Fruit fly (Drosophila melanogaster) whole organism, wandering third instar larva: ENCODE data around the gene cav.
A peak's percentile ranks its signal among the peaks of the same experiment; 100 is the strongest.

Experiments
- Abd-B ChIP-seq: fragments of >200 bp; optimal IDR thresholded peaks from 2 replicates; lab custom pipeline; 2017; ENCODE audit warnings: missing biosample characterization, missing genetic modification characterization
- CG32264 ChIP-seq: fragments of 200-800 bp; sonication (Bioruptor generic); optimal IDR thresholded peaks from 2 replicates; lab custom pipeline; 2016; ENCODE audit warnings: missing biosample characterization, missing genetic modification characterization
- CG9705 ChIP-seq: fragments of 200-800 bp; sonication (Bioruptor generic); optimal IDR thresholded peaks from 2 replicates; lab custom pipeline; 2018; ENCODE audit warnings: missing biosample characterization, mild to moderate bottlenecking, missing genetic modification characterization
- CrebA ChIP-seq: fragments of 200-800 bp; sonication (Bioruptor generic); optimal IDR thresholded peaks from 2 replicates; lab custom pipeline; 2016; ENCODE audit warnings: missing biosample characterization, mild to moderate bottlenecking, missing genetic modification characterization, borderline replicate concordance
- Dfd ChIP-seq: fragments of >200 bp; optimal IDR thresholded peaks from 2 replicates; lab custom pipeline; 2017; ENCODE audit warnings: missing biosample characterization, missing genetic modification characterization
- Dif ChIP-seq: fragments of 200-275, 200-300 bp; sonication (Bioruptor generic); optimal IDR thresholded peaks from 2 replicates; lab custom pipeline; 2018; ENCODE audit warnings: missing biosample characterization, missing genetic modification characterization; ENCODE audit not compliant: partially characterized antibody
- GATAd ChIP-seq: sonication (Bioruptor generic); optimal IDR thresholded peaks from 2 replicates; lab custom pipeline; 2016; ENCODE audit warnings: missing biosample characterization, missing genetic modification characterization
- HLH106 ChIP-seq: fragments of 200-800 bp; optimal IDR thresholded peaks from 3 replicates; lab custom pipeline; 2019; ENCODE audit warnings: missing biosample characterization, mild to moderate bottlenecking, missing genetic modification characterization, moderate library complexity
- Hnf4 ChIP-seq: fragments of 200-800 bp; sonication (Bioruptor generic); optimal IDR thresholded peaks from 2 replicates; lab custom pipeline; 2016; ENCODE audit warnings: missing biosample characterization, mild to moderate bottlenecking, missing genetic modification characterization
- Hr78 ChIP-seq: fragments of >200 bp; optimal IDR thresholded peaks from 2 replicates; lab custom pipeline; 2017; ENCODE audit warnings: missing biosample characterization, missing genetic modification characterization
- Hr83 ChIP-seq: fragments of 200-300 bp; sonication (Bioruptor generic); optimal IDR thresholded peaks from 2 replicates; lab custom pipeline; 2016; ENCODE audit warnings: missing biosample characterization, mild to moderate bottlenecking, missing genetic modification characterization, moderate library complexity; ENCODE audit not compliant: poor library complexity, severe bottlenecking
- Jra ChIP-seq: sonication (Bioruptor generic); optimal IDR thresholded peaks from 2 replicates; lab custom pipeline; 2016; ENCODE audit warnings: missing biosample characterization, missing genetic modification characterization
- Mio ChIP-seq: sonication (Bioruptor generic); optimal IDR thresholded peaks from 2 replicates; lab custom pipeline; 2016; ENCODE audit warnings: missing biosample characterization, missing genetic modification characterization
- Myc ChIP-seq: fragments of >200 bp; optimal IDR thresholded peaks from 2 replicates; lab custom pipeline; 2017
- N ChIP-seq: fragments of >200 bp; optimal IDR thresholded peaks from 2 replicates; lab custom pipeline; 2018; ENCODE audit warnings: missing biosample characterization, missing external identifiers, missing genetic modification characterization
- OdsH ChIP-seq: fragments of 200-800 bp; sonication (Bioruptor generic); optimal IDR thresholded peaks from 2 replicates; lab custom pipeline; 2016; ENCODE audit warnings: missing biosample characterization, mild to moderate bottlenecking, missing genetic modification characterization
- Rel ChIP-seq, 2 experiments: fragments of 200-800 bp; sonication (Bioruptor generic) in 1 of 2; optimal IDR thresholded peaks; 2 replicates in 1 of 2; 3 replicates in 1 of 2; lab custom pipeline; 2016 to 2019; ENCODE audit warnings: mild to moderate bottlenecking in 2 of 2, missing biosample characterization in 2 of 2, missing genetic modification characterization in 2 of 2, moderate library complexity in 1 of 2
- Sp1 ChIP-seq: fragments of 200-800 bp; sonication (Bioruptor generic); optimal IDR thresholded peaks from 3 replicates; lab custom pipeline; 2019; ENCODE audit warnings: missing biosample characterization, mild to moderate bottlenecking, missing genetic modification characterization, moderate library complexity
- Vsx2 ChIP-seq: fragments of 200-300, 225-300 bp; sonication (Bioruptor generic); optimal IDR thresholded peaks from 2 replicates; lab custom pipeline; 2018; ENCODE audit warnings: missing biosample characterization, missing genetic modification characterization; ENCODE audit not compliant: partially characterized antibody
- br ChIP-seq: fragments of 200-800 bp; sonication (Bioruptor generic); optimal IDR thresholded peaks from 2 replicates; lab custom pipeline; 2016; ENCODE audit warnings: missing biosample characterization, missing genetic modification characterization
- brk ChIP-seq: fragments of 200-800 bp; sonication (Bioruptor generic); optimal IDR thresholded peaks from 2 replicates; lab custom pipeline; 2016; ENCODE audit warnings: missing biosample characterization, mild to moderate bottlenecking, missing genetic modification characterization
- dl ChIP-seq, 2 experiments: fragments of 175-275, 200-275 bp in 1 of 2; fragments of 200-275 bp in 1 of 2; sonication (Bioruptor generic); optimal IDR thresholded peaks; lab custom pipeline; 2018; ENCODE audit warnings: mild to moderate bottlenecking in 2 of 2, missing biosample characterization in 2 of 2, missing genetic modification characterization in 2 of 2, moderate library complexity in 2 of 2; ENCODE audit not compliant: partially characterized antibody in 2 of 2, insufficient read depth in 1 of 2
- dmrt93B ChIP-seq: fragments of 200-800 bp; sonication (Bioruptor generic); optimal IDR thresholded peaks from 2 replicates; lab custom pipeline; 2018; ENCODE audit warnings: missing biosample characterization, mild to moderate bottlenecking, missing genetic modification characterization
- dsf ChIP-seq: sonication (Bioruptor generic); optimal IDR thresholded peaks from 2 replicates; lab custom pipeline; 2016; ENCODE audit warnings: missing biosample characterization, missing genetic modification characterization, borderline replicate concordance
- ey ChIP-seq: fragments of 200-800 bp; sonication (Bioruptor generic); optimal IDR thresholded peaks from 2 replicates; lab custom pipeline; 2016; ENCODE audit warnings: missing biosample characterization, missing genetic modification characterization
- foxo ChIP-seq, 2 experiments: fragments of 200-800 bp; sonication (Bioruptor generic); optimal IDR thresholded peaks; 2 replicates in 1 of 2; 3 replicates in 1 of 2; lab custom pipeline; 2016 to 2017; ENCODE audit warnings: missing biosample characterization in 2 of 2, missing genetic modification characterization in 2 of 2
- fru ChIP-seq: fragments of 200-800 bp; sonication (Bioruptor generic); optimal IDR thresholded peaks from 3 replicates; lab custom pipeline; 2016; ENCODE audit warnings: missing biosample characterization, mild to moderate bottlenecking, missing genetic modification characterization
- h ChIP-seq: fragments of 200-800 bp; sonication (Bioruptor generic); optimal IDR thresholded peaks from 3 replicates; lab custom pipeline; 2016; ENCODE audit warnings: missing biosample characterization, mild to moderate bottlenecking, missing genetic modification characterization
- jim ChIP-seq: fragments of 175-275, 200-325 bp; sonication (Bioruptor generic); optimal IDR thresholded peaks from 2 replicates; lab custom pipeline; 2016; ENCODE audit warnings: missing biosample characterization, mild to moderate bottlenecking, missing genetic modification characterization
- lola ChIP-seq: fragments of >200 bp; optimal IDR thresholded peaks from 2 replicates; lab custom pipeline; 2017; ENCODE audit warnings: missing biosample characterization, missing genetic modification characterization
- pan ChIP-seq: fragments of >200 bp; optimal IDR thresholded peaks from 2 replicates; lab custom pipeline; 2017
- psq ChIP-seq: fragments of 200-800 bp; sonication (Bioruptor generic); optimal IDR thresholded peaks from 3 replicates; lab custom pipeline; 2017; ENCODE audit warnings: missing biosample characterization, mild to moderate bottlenecking, missing genetic modification characterization, moderate library complexity
- rgr ChIP-seq: fragments of 200-800 bp; sonication (Bioruptor generic); optimal IDR thresholded peaks from 3 replicates; lab custom pipeline; 2016; ENCODE audit warnings: missing biosample characterization, mild to moderate bottlenecking, missing genetic modification characterization
- sage ChIP-seq: fragments of 200-800 bp; sonication (Bioruptor generic); optimal IDR thresholded peaks from 2 replicates; lab custom pipeline; 2016; ENCODE audit warnings: missing biosample characterization, mild to moderate bottlenecking, missing genetic modification characterization
- sv ChIP-seq: fragments of 200-800 bp; sonication (Bioruptor generic); optimal IDR thresholded peaks from 3 replicates; lab custom pipeline; 2016; ENCODE audit warnings: missing biosample characterization, missing genetic modification characterization
- tai ChIP-seq: sonication (Bioruptor generic); optimal IDR thresholded peaks from 2 replicates; lab custom pipeline; 2016; ENCODE audit warnings: missing biosample characterization, missing genetic modification characterization
- usp ChIP-seq: fragments of >200 bp; optimal IDR thresholded peaks from 2 replicates; lab custom pipeline; 2017; ENCODE audit warnings: missing biosample characterization, missing genetic modification characterization
- woc ChIP-seq: sonication (Bioruptor generic); optimal IDR thresholded peaks from 2 replicates; lab custom pipeline; 2016; ENCODE audit warnings: missing biosample characterization, mild to moderate bottlenecking, missing genetic modification characterization

Gene cav

dm6 chr3R:24230423-24231205 lies 9.7 kb downstream of the cav start, which contains the start of gene mask:
Gene mask (plus strand): TSS chr3R:24230562.
- TF ChIP-seq Mio (GFP tag; lab: Kevin White, UChicago) = peak; percentile 23
- TF ChIP-seq psq (GFP tag; lab: Kevin White, UChicago) = no peak
- TF ChIP-seq tai = no peak
- peak; percentile 69 for TF ChIP-seq sv
- peak; percentile 83 for TF ChIP-seq Sp1 (GFP tag; lab: Kevin White, UChicago)
- TF ChIP-seq CG32264 = peak; percentile 32
- no peak for TF ChIP-seq brk
- peak; percentile 59 for TF ChIP-seq Hnf4 (GFP tag; lab: Kevin White, UChicago)
- TF ChIP-seq Hr83 (GFP tag; lab: Kevin White, UChicago) = peak; percentile 96
- TF ChIP-seq pan = no peak
- TF ChIP-seq Dif (GFP tag; lab: Kevin White, UChicago) = peak; percentile 8
- TF ChIP-seq foxo (GFP tag; optimal IDR thresholded peaks at IDR 0.05; lab: Kevin White, UChicago) = peak; percentile 47 to 61
- no peak for TF ChIP-seq usp (GFP tag; lab: Kevin White, UChicago)
- peak; percentile 72 for TF ChIP-seq OdsH (GFP tag; lab: Kevin White, UChicago)
- TF ChIP-seq lola (GFP tag; lab: Kevin White, UChicago) = no peak
- TF ChIP-seq CrebA (GFP tag; lab: Kevin White, UChicago) = no peak
- TF ChIP-seq dmrt93B (GFP tag; lab: Kevin White, UChicago) = peak; percentile 90
- TF ChIP-seq N = no peak
- TF ChIP-seq ey = peak; percentile 50
- TF ChIP-seq Dfd (GFP tag; lab: Kevin White, UChicago) = no peak
- TF ChIP-seq dsf (GFP tag; lab: Kevin White, UChicago) = peak; percentile 12
- peak; percentile 31 for TF ChIP-seq woc
- no peak for TF ChIP-seq Vsx2 (GFP tag; lab: Kevin White, UChicago)
- TF ChIP-seq br (GFP tag; lab: Kevin White, UChicago) = peak; percentile 77
- TF ChIP-seq CG9705 = peak; percentile 88
- peak; percentile 77 for TF ChIP-seq h (GFP tag; lab: Kevin White, UChicago)
- peak; percentile 73 for TF ChIP-seq Jra (GFP tag; lab: Kevin White, UChicago)
- no peak for TF ChIP-seq jim (GFP tag; lab: Kevin White, UChicago)
- TF ChIP-seq HLH106 (tag; lab: Kevin White, UChicago) = peak; percentile 67
- TF ChIP-seq Hr78 (GFP tag; lab: Kevin White, UChicago) = no peak
- peak; percentile 91 for TF ChIP-seq rgr
- peak; percentile 63 for TF ChIP-seq fru (GFP tag; lab: Kevin White, UChicago)
- no peak for TF ChIP-seq Rel (GFP tag; optimal IDR thresholded peaks at IDR 0.05; lab: Kevin White, UChicago)
- TF ChIP-seq Rel (tag; optimal IDR thresholded peaks at IDR 0.05; lab: Kevin White, UChicago) = peak; percentile 40

dm6 chr3R:24231206-24231502 lies 10.3 kb downstream of the cav start:
- peak; percentile 14 for TF ChIP-seq Hnf4 (GFP tag; lab: Kevin White, UChicago)
- TF ChIP-seq rgr = peak; percentile 39
- peak; percentile 35 for TF ChIP-seq Jra (GFP tag; lab: Kevin White, UChicago)
- TF ChIP-seq psq (GFP tag; lab: Kevin White, UChicago) = peak; percentile 96
- TF ChIP-seq Dif (GFP tag; lab: Kevin White, UChicago) = peak; percentile 7
- peak; percentile 59 for TF ChIP-seq Hr83 (GFP tag; lab: Kevin White, UChicago)
- TF ChIP-seq CG32264 = no peak
- peak; percentile 59 for TF ChIP-seq N
- no peak for TF ChIP-seq Vsx2 (GFP tag; lab: Kevin White, UChicago)
- peak; percentile 56 for TF ChIP-seq Dfd (GFP tag; lab: Kevin White, UChicago)
- TF ChIP-seq h (GFP tag; lab: Kevin White, UChicago) = peak; percentile 2

- TF ChIP-seq ey (no peak), OdsH (GFP tag; lab: Kevin White, UChicago) (no peak), rgr (no peak), GATAd (no peak), fru (GFP tag; lab: Kevin White, UChicago) (no peak), Myc (lab: Kevin White, UChicago) (no peak), Jra (GFP tag; lab: Kevin White, UChicago) (no peak), HLH106 (tag; lab: Kevin White, UChicago) (no peak), Abd-B (GFP tag; lab: Kevin White, UChicago) (no peak), sv (no peak), Dif (GFP tag; lab: Kevin White, UChicago) (no peak), brk (no peak), br (GFP tag; lab: Kevin White, UChicago) (no peak), CG32264 (no peak), N (no peak), sage (GFP tag; lab: Kevin White, UChicago) (no peak), dl (GFP tag; optimal IDR thresholded peaks at IDR 0.05; lab: Kevin White, UChicago; ENCODE audit: insufficient read depth in 1 of 2, partially characterized antibody in 2 of 2) (no peak), tai (no peak)
Measured at dm6 chr3R:24231914-24232313, 11.0 kb downstream of the cav start.
